Worm (Caenorhabditis elegans): ENCODE data around the gene F59E12.15.

The F59E12.15 gene

ce11 chrII:5649236-5650004 lies 21.2 kb upstream of the F59E12.15 start, which contains the start of the genes sam-4, F59E12.17 and zyg-1:
Gene sam-4 (minus strand): TSS chrII:5649286.
Gene F59E12.17 (minus strand): TSS chrII:5649470.
Gene zyg-1 (plus strand): TSS chrII:5649748.
- TF ChIP-seq ztf-6 (GFP tag; IDR thresholded peaks at IDR 0.05) (no peak), attf-5 (GFP tag; optimal IDR thresholded peaks at IDR 0.05) (peak; percentile 85), F37B4.10 (GFP tag; IDR thresholded peaks at IDR 0.05) (no peak), Y95B8A.8 (GFP tag; IDR thresholded peaks at IDR 0.05) (0 out of 2 replicates have a peak, but pooled peaks have one; percentile 42), nfya-2 (GFP tag; IDR thresholded peaks at IDR 0.05) (no peak), lin-35 (GFP tag; optimal IDR thresholded peaks at IDR 0.05) (peak in 1 of 3 experiments; percentile 64), let-526 (GFP tag; IDR thresholded peaks at IDR 0.05) (0 out of 2 replicates have a peak, but pooled peaks have one; percentile 35), C17E4.6 (GFP tag; IDR thresholded peaks at IDR 0.05) (no peak), efl-1 (GFP tag; optimal IDR thresholded peaks at IDR 0.05) (peak; percentile 76), mes-4 (tag; optimal IDR thresholded peaks at IDR 0.05) (no peak), F52B5.7 (tag; optimal IDR thresholded peaks at IDR 0.05) (no peak), ztf-26 (tag; optimal IDR thresholded peaks at IDR 0.05) (no peak), snpc-4 (GFP tag; optimal IDR thresholded peaks at IDR 0.05) (no peak), snpc-4 (tag; optimal IDR thresholded peaks at IDR 0.05) (peak; percentile 13 to 46 (median 32)), Y56A3A.18 (GFP tag; IDR thresholded peaks at IDR 0.05) (no peak), hmg-1.2 (GFP tag; IDR thresholded peaks at IDR 0.05) (peak; percentile 82), Y79H2A.3 (GFP tag; conservative IDR thresholded peaks at IDR 0.05) (no peak), atf-7 (tag; optimal IDR thresholded peaks at IDR 0.05) (no peak), nhr-90 (tag; optimal IDR thresholded peaks at IDR 0.05) (no peak), K11D2.4 (GFP tag; IDR thresholded peaks at IDR 0.05) (no peak), gei-17 (GFP tag; optimal IDR thresholded peaks at IDR 0.05) (no peak), B0261.1 (tag; optimal IDR thresholded peaks at IDR 0.05) (no peak), sea-2 (GFP tag; IDR thresholded peaks at IDR 0.05) (no peak), ceh-40 (GFP tag; IDR thresholded peaks at IDR 0.05) (no peak), unc-62 (GFP tag; optimal IDR thresholded peaks at IDR 0.05) (no peak), D2030.7 (GFP tag; IDR thresholded peaks at IDR 0.05) (peak; percentile 82), attf-6 (GFP tag; IDR thresholded peaks at IDR 0.05) (no peak), madf-6 (GFP tag; IDR thresholded peaks at IDR 0.05) (peak; percentile 71), F22D6.2 (tag; optimal IDR thresholded peaks at IDR 0.05) (no peak), repo-1 (tag; optimal IDR thresholded peaks at IDR 0.05) (no peak), pha-4 (tag; optimal IDR thresholded peaks at IDR 0.05) (no peak), F57A8.1 (GFP tag; optimal IDR thresholded peaks at IDR 0.05) (no peak), ceh-100 (GFP tag; IDR thresholded peaks at IDR 0.05) (peak; percentile 22; the same call in 1 of the 2 replicates), hlh-26 (GFP tag; conservative IDR thresholded peaks at IDR 0.05) (no peak), F39B2.1 (GFP tag; IDR thresholded peaks at IDR 0.05) (no peak), chd-7 (tag; optimal IDR thresholded peaks at IDR 0.05) (no peak), F57C9.4 (tag; optimal IDR thresholded peaks at IDR 0.05) (no peak), mxl-1 (tag; optimal IDR thresholded peaks at IDR 0.05) (no peak), egrh-3 (GFP tag; IDR thresholded peaks at IDR 0.05) (peak; percentile 53), snpc-1.3 (tag; optimal IDR thresholded peaks at IDR 0.05; ENCODE audit: insufficient read depth) (no peak), cebp-1 (GFP tag; IDR thresholded peaks at IDR 0.05) (peak; percentile 41; the same call in 1 of the 2 replicates), cebp-1 (tag; optimal IDR thresholded peaks at IDR 0.05) (peak; percentile 50), Y67H2A.10 (GFP tag; conservative IDR thresholded peaks at IDR 0.05) (no peak), him-1 (tag; optimal IDR thresholded peaks at IDR 0.05) (no peak), lin-26 (GFP tag; IDR thresholded peaks at IDR 0.05) (no peak), ZK185.1 (tag; optimal IDR thresholded peaks at IDR 0.05; ENCODE audit: poor library complexity, severe bottlenecking) (peak; percentile 46), zim-3 (tag; optimal IDR thresholded peaks at IDR 0.05) (no peak), rcor-1 (GFP tag; IDR thresholded peaks at IDR 0.05) (peak; percentile 13; the same call in 1 of the 2 replicates)
